Worm (Caenorhabditis elegans) whole organism, L4 larva: ENCODE data around the gene C49A9.1.
"Not testable (repeated sequence)": the region's sequence is repeated elsewhere in the genome, so short reads cannot be mapped to it uniquely, and the experiment has no call there.

Experiments used
- lin-39 ChIP-seq: fragments of 150-350 bp; optimal IDR thresholded peaks from 2 replicates; lab custom pipeline; 2014; ENCODE audit warnings: missing biosample characterization, missing genetic modification reagents, missing genetic modification characterization
- nhr-237 ChIP-seq: sonication (generic microtip); optimal IDR thresholded peaks from 2 replicates; lab custom pipeline; 2017; ENCODE audit warnings: missing biosample characterization, missing genetic modification characterization

- not testable (repeated sequence) for TF ChIP-seq nhr-237 (tag; lab: Kevin White, UChicago); lin-39
These were observed 18.0 kb upstream of the C49A9.1 start for ce11 chrIV:6209958-6210357.
